Worm (Caenorhabditis elegans): ENCODE results near the gene vig-1.
"Not testable (repeated sequence)": the region's sequence is repeated elsewhere in the genome, so short reads cannot be mapped to it uniquely, and the experiment has no call there.

Gene vig-1

ce11 chrII:1320987-1321807 lies at the start of gene vig-1:
TSS of gene vig-1 (plus strand) at chrII:1321037.
- TF ChIP-seq zip-8 (tag; optimal IDR thresholded peaks at IDR 0.05) (peak; percentile 80), mep-1 (tag; optimal IDR thresholded peaks at IDR 0.05) (no peak), snpc-4 (tag; optimal IDR thresholded peaks at IDR 0.05) (no peak), ceh-83 (GFP tag; optimal IDR thresholded peaks at IDR 0.05) (no peak), elt-1 (tag; optimal IDR thresholded peaks at IDR 0.05; ENCODE audit: borderline replicate concordance, insufficient read depth) (peak; percentile 96), ztf-11 (tag; optimal IDR thresholded peaks at IDR 0.05) (no peak), ceh-43 (GFP tag; optimal IDR thresholded peaks at IDR 0.05) (no peak), sptf-1 (tag; optimal IDR thresholded peaks at IDR 0.05) (no peak), flh-1 (GFP tag; optimal IDR thresholded peaks at IDR 0.05) (no peak), lin-13 (tag; optimal IDR thresholded peaks at IDR 0.05) (no peak), hlh-1 (tag; optimal IDR thresholded peaks at IDR 0.05) (no peak), ham-2 (GFP tag; optimal IDR thresholded peaks at IDR 0.05) (no peak)

DNA sequence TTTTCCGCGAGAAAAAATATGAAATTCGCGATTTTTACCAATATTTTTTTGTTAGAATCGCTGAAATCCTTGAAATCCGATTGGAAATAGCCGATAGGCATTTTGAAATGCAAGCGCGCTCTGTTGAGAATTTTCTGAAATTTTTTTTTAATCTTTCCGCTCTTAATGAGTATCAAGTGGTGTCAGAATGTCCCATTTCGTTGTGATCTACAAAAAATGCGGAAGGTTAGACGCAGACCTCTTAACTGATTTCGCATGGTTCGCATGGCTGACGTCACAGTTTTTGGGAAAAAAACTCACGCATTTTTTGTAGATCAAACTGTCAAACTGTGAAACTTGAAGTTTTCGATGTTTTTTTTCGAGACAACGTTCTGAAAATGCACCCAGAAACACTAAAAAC lies 49.0 kb upstream of the vig-1 start, which contains the start of gene srw-66:
Gene srw-66, minus strand, starts transcription at position 101 of the 400 bp plus-strand sequence.
- no peak for TF ChIP-seq sem-2 (GFP tag; optimal IDR thresholded peaks at IDR 0.05)

- TF ChIP-seq sptf-1 (tag; optimal IDR thresholded peaks at IDR 0.05) (no peak), ceh-39 (tag; optimal IDR thresholded peaks at IDR 0.05) (no peak), nhr-76 (tag; optimal IDR thresholded peaks at IDR 0.05) (no peak), pha-4 (tag; optimal IDR thresholded peaks at IDR 0.05) (no peak), nhr-2 (tag; optimal IDR thresholded peaks at IDR 0.05) (no peak), ceh-83 (GFP tag; optimal IDR thresholded peaks at IDR 0.05) (no peak), flh-1 (GFP tag; optimal IDR thresholded peaks at IDR 0.05) (no peak), cnd-1 (tag; optimal IDR thresholded peaks at IDR 0.05) (no peak)
Measured at ce11 chrII:1275439-1275838, 45.4 kb upstream of the vig-1 start, which contains the start of gene Y57G7A.5. TSS of gene Y57G7A.5 (minus strand) at chrII:1275539.

DNA sequence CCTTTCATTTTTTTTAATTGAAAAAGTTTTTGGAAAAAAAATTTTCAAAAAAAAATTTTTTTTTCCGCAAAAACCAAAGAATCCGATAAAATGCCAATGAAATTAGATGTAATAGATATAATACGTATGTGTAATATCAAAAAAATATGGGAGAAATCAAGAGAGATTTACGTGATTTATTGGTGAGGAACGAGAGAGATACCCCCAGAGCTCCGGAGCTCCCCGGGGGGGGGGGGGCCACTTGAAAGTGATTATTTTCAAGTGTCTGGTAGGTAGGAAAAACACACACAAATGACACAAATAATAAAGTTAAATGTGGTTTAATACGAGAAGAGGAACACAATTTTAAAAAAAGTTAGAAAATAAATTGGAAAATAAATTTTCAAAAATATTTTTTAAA lies 44.1 kb upstream of the vig-1 start, which contains the start of gene Y57G7A.11:
Gene Y57G7A.11, minus strand, starts transcription at position 101 of the 400 bp plus-strand sequence.
- TF ChIP-seq snpc-4 (tag; optimal IDR thresholded peaks at IDR 0.05) (no peak), nhr-237 (tag; optimal IDR thresholded peaks at IDR 0.05) (no peak), ham-2 (GFP tag; optimal IDR thresholded peaks at IDR 0.05) (no peak), ceh-39 (tag; optimal IDR thresholded peaks at IDR 0.05) (no peak), cnd-1 (tag; optimal IDR thresholded peaks at IDR 0.05) (no peak), flh-1 (GFP tag; optimal IDR thresholded peaks at IDR 0.05) (no peak), mab-5 (tag; optimal IDR thresholded peaks at IDR 0.05) (no peak), zip-8 (tag; optimal IDR thresholded peaks at IDR 0.05) (no peak), elt-3 (tag; optimal IDR thresholded peaks at IDR 0.05) (no peak), unc-120 (tag; optimal IDR thresholded peaks at IDR 0.05; ENCODE audit: poor library complexity, severe bottlenecking) (no peak), hlh-1 (tag; optimal IDR thresholded peaks at IDR 0.05) (no peak), ztf-11 (tag; optimal IDR thresholded peaks at IDR 0.05) (no peak), ceh-43 (GFP tag; optimal IDR thresholded peaks at IDR 0.05) (no peak), blmp-1 (tag; optimal IDR thresholded peaks at IDR 0.05) (no peak)

ce11 chrII:1278350-1278749 lies 42.5 kb upstream of the vig-1 start, which contains the start of gene srz-63:
TSS of gene srz-63 (plus strand) at chrII:1278650.
- not testable (repeated sequence) for TF ChIP-seq elt-1 (tag; optimal IDR thresholded peaks at IDR 0.05; ENCODE audit: borderline replicate concordance, insufficient read depth); nhr-2 (tag; optimal IDR thresholded peaks at IDR 0.05); drap-1 (GFP tag; optimal IDR thresholded peaks at IDR 0.05)

DNA sequence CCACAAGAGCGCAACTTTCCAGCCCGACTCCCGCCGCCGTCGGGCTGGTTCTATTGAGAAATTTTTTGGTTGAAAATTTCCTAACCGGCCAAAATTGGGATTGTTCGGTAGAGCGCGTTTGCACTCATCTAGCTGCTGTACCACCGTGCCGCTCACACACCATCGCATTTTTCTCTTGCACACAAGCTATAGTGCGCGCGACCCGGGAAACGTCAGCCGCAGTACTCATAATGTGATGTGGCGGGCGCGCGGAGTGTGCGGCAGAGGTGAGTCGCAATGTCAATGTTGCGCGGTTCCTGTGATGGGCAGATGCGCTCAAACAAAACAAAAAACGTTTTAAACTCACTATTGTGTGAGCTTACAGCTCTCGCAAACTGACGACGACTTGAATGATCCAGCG lies 35.9 kb upstream of the vig-1 start:
- TF ChIP-seq ces-1 (GFP tag; optimal IDR thresholded peaks at IDR 0.05) = no peak
- no peak for TF ChIP-seq nhr-2 (tag; optimal IDR thresholded peaks at IDR 0.05)
- no peak for TF ChIP-seq lin-32 (GFP tag; optimal IDR thresholded peaks at IDR 0.05)
- no peak for TF ChIP-seq nhr-28 (tag; optimal IDR thresholded peaks at IDR 0.05)
- TF ChIP-seq nhr-76 (tag; optimal IDR thresholded peaks at IDR 0.05) = no peak
- TF ChIP-seq elt-1 (tag; optimal IDR thresholded peaks at IDR 0.05; ENCODE audit: borderline replicate concordance, insufficient read depth) = no peak
- TF ChIP-seq ceh-83 (GFP tag; optimal IDR thresholded peaks at IDR 0.05) = peak; percentile 20
